Fruit fly (Drosophila melanogaster): ENCODE results near the gene Akr1B.
A peak's percentile ranks its signal among the peaks of the same experiment; 100 is the strongest.

Akr1B gene

dm6 chr3L:11624281-11624680, at the start of gene Akr1B:
Gene Akr1B, minus strand, starts transcription at chr3L:11624381.
- TF ChIP-seq N (GFP tag; optimal IDR thresholded peaks at IDR 0.05) (no peak), h (GFP tag; optimal IDR thresholded peaks at IDR 0.05) (no peak), Sp1 (GFP tag; optimal IDR thresholded peaks at IDR 0.05) (no peak), Vsx2 (GFP tag; optimal IDR thresholded peaks at IDR 0.05; ENCODE audit: partially characterized antibody) (no peak), fru (GFP tag; optimal IDR thresholded peaks at IDR 0.05) (no peak), rgr (GFP tag; optimal IDR thresholded peaks at IDR 0.05) (no peak), HLH106 (tag; optimal IDR thresholded peaks at IDR 0.05) (no peak), Myc (optimal IDR thresholded peaks at IDR 0.05) (no peak), pan (optimal IDR thresholded peaks at IDR 0.05) (no peak), br (GFP tag; optimal IDR thresholded peaks at IDR 0.05) (no peak), dmrt93B (GFP tag; optimal IDR thresholded peaks at IDR 0.05) (no peak)

dm6 chr3L:11656189-11656588, 32.0 kb upstream of the Akr1B start:
- TF ChIP-seq psq (GFP tag; optimal IDR thresholded peaks at IDR 0.05) = no peak
- TF ChIP-seq foxo (GFP tag; optimal IDR thresholded peaks at IDR 0.05) = peak in 1 of 2 experiments; percentile 28
- no peak for TF ChIP-seq Sp1 (GFP tag; optimal IDR thresholded peaks at IDR 0.05)

DNA sequence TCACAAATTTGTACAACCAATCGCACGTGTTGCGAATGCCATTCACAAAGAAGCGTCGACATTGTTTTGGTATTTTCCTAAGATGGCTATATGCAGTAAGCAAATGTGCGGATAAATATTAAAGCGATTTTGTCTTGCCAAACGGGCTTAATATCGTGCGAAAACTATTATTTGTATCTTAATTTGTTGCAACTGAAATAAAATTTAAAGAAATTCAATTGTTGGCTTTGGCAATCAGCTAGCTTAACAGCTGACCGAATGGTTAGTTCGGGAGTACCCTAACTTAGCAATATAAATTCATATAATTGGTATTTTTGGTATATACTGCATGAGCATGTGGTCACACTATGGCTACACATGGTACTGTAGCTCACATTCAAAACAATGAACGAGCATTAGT, 24.2 kb upstream of the Akr1B start, which contains the start of the genes RIOK1 and Polr3H:
Gene RIOK1 (minus strand): TSS at position 65 of the 400 bp plus-strand sequence.
Gene Polr3H (plus strand): TSS at position 347 of the 400 bp plus-strand sequence.
- TF ChIP-seq dsf (GFP tag; optimal IDR thresholded peaks at IDR 0.05; ENCODE audit: borderline replicate concordance) (peak; percentile 48), Abd-B (GFP tag; optimal IDR thresholded peaks at IDR 0.05) (no peak), Rel (GFP tag; optimal IDR thresholded peaks at IDR 0.05) (no peak), Rel (tag; optimal IDR thresholded peaks at IDR 0.05) (peak; percentile 89), rgr (GFP tag; optimal IDR thresholded peaks at IDR 0.05) (peak; percentile 76), Hnf4 (GFP tag; optimal IDR thresholded peaks at IDR 0.05) (no peak), psq (GFP tag; optimal IDR thresholded peaks at IDR 0.05) (peak; percentile 54), Myc (optimal IDR thresholded peaks at IDR 0.05) (peak; percentile 78), OdsH (GFP tag; optimal IDR thresholded peaks at IDR 0.05) (peak; percentile 65), ey (GFP tag; optimal IDR thresholded peaks at IDR 0.05) (peak; percentile 78), Jra (GFP tag; optimal IDR thresholded peaks at IDR 0.05) (peak; percentile 58), Mio (GFP tag; optimal IDR thresholded peaks at IDR 0.05) (no peak), sv (GFP tag; optimal IDR thresholded peaks at IDR 0.05) (peak; percentile 68), br (GFP tag; optimal IDR thresholded peaks at IDR 0.05) (peak; percentile 58)

DNA sequence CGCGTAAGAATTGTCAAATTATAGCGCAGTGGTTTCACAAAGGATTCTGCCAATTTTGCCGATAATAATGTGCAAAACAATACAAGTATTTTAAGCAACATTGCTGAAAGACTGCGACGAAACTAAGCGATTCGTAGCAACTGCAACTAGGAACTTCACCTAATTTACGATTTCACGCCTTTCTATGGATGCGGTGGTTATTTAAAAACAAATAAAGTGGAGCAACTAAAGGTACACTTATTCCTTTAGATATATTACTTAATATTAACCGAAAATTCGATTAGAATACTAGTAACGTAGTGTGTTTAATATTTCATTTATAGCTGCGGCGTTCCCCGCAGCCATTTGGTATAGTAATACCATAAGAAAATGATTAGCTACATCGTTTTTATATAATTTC, 21.8 kb upstream of the Akr1B start, which contains the start of gene CG6071:
Gene CG6071 (minus strand): TSS at position 101 of the 400 bp plus-strand sequence.
- no peak for TF ChIP-seq dsf (GFP tag; optimal IDR thresholded peaks at IDR 0.05; ENCODE audit: borderline replicate concordance)
- TF ChIP-seq lola (GFP tag; optimal IDR thresholded peaks at IDR 0.05) = no peak
- TF ChIP-seq jim (GFP tag; optimal IDR thresholded peaks at IDR 0.05) = no peak
- no peak for TF ChIP-seq brk (GFP tag; optimal IDR thresholded peaks at IDR 0.05)
- TF ChIP-seq woc (GFP tag; optimal IDR thresholded peaks at IDR 0.05) = no peak
- no peak for TF ChIP-seq ey (GFP tag; optimal IDR thresholded peaks at IDR 0.05)
- no peak for TF ChIP-seq CG32264 (GFP tag; optimal IDR thresholded peaks at IDR 0.05)
- TF ChIP-seq Dfd (GFP tag; optimal IDR thresholded peaks at IDR 0.05) = no peak
- no peak for TF ChIP-seq Abd-B (GFP tag; optimal IDR thresholded peaks at IDR 0.05)
- no peak for TF ChIP-seq tai (GFP tag; optimal IDR thresholded peaks at IDR 0.05)
- TF ChIP-seq sv (GFP tag; optimal IDR thresholded peaks at IDR 0.05) = no peak
- TF ChIP-seq OdsH (GFP tag; optimal IDR thresholded peaks at IDR 0.05) = no peak
- no peak for TF ChIP-seq Hr78 (GFP tag; optimal IDR thresholded peaks at IDR 0.05)
- TF ChIP-seq Vsx2 (GFP tag; optimal IDR thresholded peaks at IDR 0.05; ENCODE audit: partially characterized antibody) = no peak
- TF ChIP-seq dmrt93B (GFP tag; optimal IDR thresholded peaks at IDR 0.05) = no peak
- TF ChIP-seq psq (GFP tag; optimal IDR thresholded peaks at IDR 0.05) = no peak
- no peak for TF ChIP-seq Myc (optimal IDR thresholded peaks at IDR 0.05)

dm6 chr3L:11636829-11637228, 12.6 kb upstream of the Akr1B start:
- TF ChIP-seq Myc (optimal IDR thresholded peaks at IDR 0.05) = no peak
- no peak for TF ChIP-seq h (GFP tag; optimal IDR thresholded peaks at IDR 0.05)
- TF ChIP-seq lola (GFP tag; optimal IDR thresholded peaks at IDR 0.05) = no peak
- no peak for TF ChIP-seq dl (GFP tag; optimal IDR thresholded peaks at IDR 0.05; ENCODE audit: insufficient read depth in 1 of 2, partially characterized antibody in 2 of 2)
- no peak for TF ChIP-seq Hr83 (GFP tag; optimal IDR thresholded peaks at IDR 0.05; ENCODE audit: poor library complexity, severe bottlenecking)
- no peak for TF ChIP-seq fru (GFP tag; optimal IDR thresholded peaks at IDR 0.05)
- no peak for TF ChIP-seq Mio (GFP tag; optimal IDR thresholded peaks at IDR 0.05)
- no peak for TF ChIP-seq tai (GFP tag; optimal IDR thresholded peaks at IDR 0.05)

All from whole organism, wandering third instar larva.